Fruit fly (Drosophila melanogaster) whole organism, wandering third instar larva: ENCODE measurements around the gene Ubr1.

Experiments used
- dmrt93B ChIP-seq: fragments of 200-800 bp; sonication (Bioruptor generic); optimal IDR thresholded peaks from 2 replicates; lab custom pipeline; 2018; ENCODE audit warnings: missing biosample characterization, mild to moderate bottlenecking, missing genetic modification characterization
- fru ChIP-seq: fragments of 200-800 bp; sonication (Bioruptor generic); optimal IDR thresholded peaks from 3 replicates; lab custom pipeline; 2016; ENCODE audit warnings: missing biosample characterization, mild to moderate bottlenecking, missing genetic modification characterization
- h ChIP-seq: fragments of 200-800 bp; sonication (Bioruptor generic); optimal IDR thresholded peaks from 3 replicates; lab custom pipeline; 2016; ENCODE audit warnings: missing biosample characterization, mild to moderate bottlenecking, missing genetic modification characterization
- lola ChIP-seq: fragments of >200 bp; optimal IDR thresholded peaks from 2 replicates; lab custom pipeline; 2017; ENCODE audit warnings: missing biosample characterization, missing genetic modification characterization
- pan ChIP-seq: fragments of >200 bp; optimal IDR thresholded peaks from 2 replicates; lab custom pipeline; 2017
- tai ChIP-seq: sonication (Bioruptor generic); optimal IDR thresholded peaks from 2 replicates; lab custom pipeline; 2016; ENCODE audit warnings: missing biosample characterization, missing genetic modification characterization
- usp ChIP-seq: fragments of >200 bp; optimal IDR thresholded peaks from 2 replicates; lab custom pipeline; 2017; ENCODE audit warnings: missing biosample characterization, missing genetic modification characterization

dm6 chrX:16922626-16923025 is 45.9 kb downstream of the Ubr1 start:
- TF ChIP-seq lola (GFP tag; lab: Kevin White, UChicago) (no peak), pan (no peak), usp (no peak), dmrt93B (GFP tag; lab: Kevin White, UChicago) (no peak), tai (GFP tag; lab: Kevin White, UChicago) (no peak), h (GFP tag; lab: Kevin White, UChicago) (no peak), fru (GFP tag; lab: Kevin White, UChicago) (no peak)
